Fruit fly (Drosophila melanogaster) whole organism, adult: ENCODE measurements around the gene CG14569.

Experiments
- CG14711 ChIP-seq: fragments of 200-800 bp; sonication (Bioruptor generic); optimal IDR thresholded peaks from 2 replicates; lab custom pipeline; 2018; ENCODE audit warnings: missing biosample characterization, mild to moderate bottlenecking, missing genetic modification characterization, moderate library complexity
- ovo ChIP-seq: fragments of 200-800 bp; sonication (Bioruptor generic); optimal IDR thresholded peaks from 2 replicates; lab custom pipeline; 2016; ENCODE audit warnings: missing biosample characterization, missing genetic modification characterization

dm6 chr3L:21706144-21706926 is 25.0 kb downstream of the CG14569 start, which contains the start of gene CG32447:
- TF ChIP-seq CG14711 (tag; lab: Kevin White, UChicago) (no peak), ovo (GFP tag; lab: Kevin White, UChicago) (no peak)
